Worm (Caenorhabditis elegans) whole organism, L4 larva: ENCODE measurements around the gene C47E8.3.

Experiments used
- D1046.2 ChIP-seq: fragments of 200-800 bp; sonication (Bioruptor generic); IDR thresholded peaks from 2 replicates; pipeline ENCODE4 v1.3.6; 2022; ENCODE audit warnings: missing genetic modification characterization, missing compliant biosample characterization
- F10B5.3 ChIP-seq: sonication (generic microtip); optimal IDR thresholded peaks from 2 replicates; lab custom pipeline; 2016; ENCODE audit warnings: mild to moderate bottlenecking, missing genetic modification characterization, missing compliant biosample characterization
- F37D6.2 ChIP-seq: sonication (generic microtip); optimal IDR thresholded peaks from 2 replicates; lab custom pipeline; 2016; ENCODE audit warnings: mild to moderate bottlenecking, missing genetic modification characterization, missing compliant biosample characterization
- Y75B8A.6 ChIP-seq: fragments of 200-800 bp; sonication (Bioruptor generic); IDR thresholded peaks from 2 replicates; pipeline ENCODE4 v1.3.6; 2022; ENCODE audit warnings: missing genetic modification reagents, missing genetic modification characterization, missing compliant biosample characterization
- ZK546.5 ChIP-seq, 2 experiments: sonication (generic microtip); optimal IDR thresholded peaks; 2 replicates each; lab custom pipeline; 2017; ENCODE audit warnings: missing biosample characterization in 2 of 2, missing genetic modification characterization in 2 of 2
- aha-1 ChIP-seq: fragments of 150-350 bp; peaks from one replicate; lab custom pipeline; 2014; ENCODE audit warnings: missing biosample characterization, missing genetic modification characterization
- aly-2 ChIP-seq: sonication (generic microtip); optimal IDR thresholded peaks from 2 replicates; lab custom pipeline; 2018; ENCODE audit warnings: missing biosample characterization, missing genetic modification characterization
- arid-1 ChIP-seq: fragments of 200-800 bp; sonication (Bioruptor generic); conservative IDR thresholded peaks from 2 replicates; pipeline ENCODE4 v1.3.6; 2022; ENCODE audit warnings: missing genetic modification reagents, missing genetic modification characterization, missing compliant biosample characterization
- ceh-28 ChIP-seq: fragments of 150-350 bp; optimal IDR thresholded peaks from 2 replicates; lab custom pipeline; 2014; ENCODE audit warnings: missing biosample characterization, missing genetic modification reagents, missing genetic modification characterization
- ceh-32 ChIP-seq: sonication (generic microtip); optimal IDR thresholded peaks from 2 replicates; lab custom pipeline; 2016; ENCODE audit warnings: mild to moderate bottlenecking, missing genetic modification characterization, missing compliant biosample characterization; ENCODE audit not compliant: poor library complexity
- ctbp-1 ChIP-seq: fragments of 200-800 bp; sonication (Bioruptor generic); IDR thresholded peaks from 2 replicates; pipeline ENCODE4 v1.3.6; 2022; ENCODE audit warnings: missing genetic modification reagents, missing genetic modification characterization, missing compliant biosample characterization
- daf-12 ChIP-seq: fragments of 150-350 bp; optimal IDR thresholded peaks from 2 replicates; lab custom pipeline; 2014; ENCODE audit warnings: missing biosample characterization, missing genetic modification reagents, missing genetic modification characterization
- daf-19 ChIP-seq: fragments of 200-800 bp; sonication (Bioruptor generic); conservative IDR thresholded peaks from 2 replicates; pipeline ENCODE4 v1.3.6; 2022; ENCODE audit warnings: missing genetic modification characterization, missing compliant biosample characterization
- dmd-6 ChIP-seq: fragments of 200-800 bp; sonication (Bioruptor generic); IDR thresholded peaks from 2 replicates; pipeline ENCODE4 v1.3.6; 2022; ENCODE audit warnings: missing genetic modification reagents, missing genetic modification characterization, missing compliant biosample characterization
- dmd-8 ChIP-seq: fragments of 200-800 bp; sonication (Bioruptor generic); IDR thresholded peaks from 2 replicates; pipeline ENCODE4 v1.3.6; 2022; ENCODE audit warnings: missing genetic modification characterization, missing compliant biosample characterization
- fkh-10 ChIP-seq: fragments of 150-350 bp; optimal IDR thresholded peaks from 2 replicates; lab custom pipeline; 2014; ENCODE audit warnings: missing biosample characterization, missing genetic modification reagents, missing genetic modification characterization
- gei-8 ChIP-seq: fragments of 200-800 bp; sonication (Bioruptor generic); optimal IDR thresholded peaks from 2 replicates; lab custom pipeline; 2018; ENCODE audit warnings: mild to moderate bottlenecking, missing genetic modification characterization, missing compliant biosample characterization
- hlh-11 ChIP-seq: fragments of 200-800 bp; sonication (Bioruptor generic); optimal IDR thresholded peaks from 2 replicates; lab custom pipeline; 2018; ENCODE audit warnings: mild to moderate bottlenecking, missing genetic modification characterization, missing compliant biosample characterization
- hlh-30 ChIP-seq: sonication (generic microtip); optimal IDR thresholded peaks from 2 replicates; lab custom pipeline; 2017; ENCODE audit warnings: antibody characterized with exemption, mild to moderate bottlenecking, missing genetic modification characterization, missing compliant biosample characterization; ENCODE audit not compliant: insufficient read depth
- hmg-1.1 ChIP-seq: fragments of 200-800 bp; sonication (Bioruptor generic); IDR thresholded peaks from 2 replicates; pipeline ENCODE4 v1.3.6; 2022; ENCODE audit warnings: missing genetic modification reagents, missing genetic modification characterization, missing compliant biosample characterization
- lin-29 ChIP-seq: fragments of 200-800 bp; sonication (Bioruptor generic); IDR thresholded peaks from 2 replicates; pipeline ENCODE4 v1.3.6; 2022; ENCODE audit warnings: missing genetic modification reagents, missing genetic modification characterization, missing compliant biosample characterization
- lin-39 ChIP-seq: fragments of 150-350 bp; optimal IDR thresholded peaks from 2 replicates; lab custom pipeline; 2014; ENCODE audit warnings: missing biosample characterization, missing genetic modification reagents, missing genetic modification characterization
- lsy-2 ChIP-seq, 2 experiments: fragments of 150-350 bp in 1 of 2; sonication (generic microtip) in 1 of 2; optimal IDR thresholded peaks; 2 replicates each; lab custom pipeline; 2014 to 2017; ENCODE audit warnings: missing biosample characterization in 2 of 2, missing genetic modification characterization in 2 of 2
- madf-9 ChIP-seq: fragments of 200-800 bp; sonication (Bioruptor generic); conservative IDR thresholded peaks from 2 replicates; pipeline ENCODE4 v1.3.6; 2022; ENCODE audit warnings: missing genetic modification reagents, missing genetic modification characterization, missing compliant biosample characterization
- mdl-1 ChIP-seq, 2 experiments: fragments of 150-350 bp in 1 of 2; sonication (generic microtip) in 1 of 2; optimal IDR thresholded peaks; 2 replicates each; lab custom pipeline; 2014 to 2017; ENCODE audit warnings: missing biosample characterization in 2 of 2, missing genetic modification characterization in 2 of 2
- mes-2 ChIP-seq: sonication (generic microtip); optimal IDR thresholded peaks from 2 replicates; lab custom pipeline; 2016; ENCODE audit warnings: missing genotype, mild to moderate bottlenecking, missing genetic modification characterization, missing compliant biosample characterization; ENCODE audit not compliant: poor library complexity, severe bottlenecking
- mxl-3 ChIP-seq: fragments of 200-800 bp; sonication (Bioruptor generic); optimal IDR thresholded peaks from 2 replicates; lab custom pipeline; 2018; ENCODE audit warnings: mild to moderate bottlenecking, missing genetic modification characterization, missing compliant biosample characterization
- nhr-102 ChIP-seq: sonication (generic microtip); optimal IDR thresholded peaks from 2 replicates; lab custom pipeline; 2016; ENCODE audit warnings: mild to moderate bottlenecking, missing genetic modification characterization, moderate library complexity, missing compliant biosample characterization
- nhr-111 ChIP-seq: fragments of 200-800 bp; sonication (Bioruptor generic); optimal IDR thresholded peaks from 2 replicates; lab custom pipeline; 2018; ENCODE audit warnings: mild to moderate bottlenecking, missing genetic modification characterization, missing compliant biosample characterization
- nhr-28 ChIP-seq: fragments of 150-350 bp; optimal IDR thresholded peaks from 2 replicates; lab custom pipeline; 2014; ENCODE audit warnings: missing biosample characterization, missing genetic modification characterization
- nhr-42 ChIP-seq: fragments of 200-800 bp; sonication (Bioruptor generic); IDR thresholded peaks from 2 replicates; pipeline ENCODE4 v1.3.6; 2022; ENCODE audit warnings: missing genetic modification characterization, missing compliant biosample characterization
- nhr-48 ChIP-seq: sonication (generic microtip); optimal IDR thresholded peaks from 2 replicates; lab custom pipeline; 2016; ENCODE audit warnings: mild to moderate bottlenecking, missing genetic modification characterization, missing compliant biosample characterization
- nhr-77 ChIP-seq: fragments of 150-350 bp; optimal IDR thresholded peaks from 2 replicates; lab custom pipeline; 2014; ENCODE audit warnings: missing biosample characterization, missing genetic modification characterization
- rbr-2 ChIP-seq: sonication (generic microtip); optimal IDR thresholded peaks from 2 replicates; lab custom pipeline; 2016; ENCODE audit warnings: missing genotype, missing genetic modification characterization, missing compliant biosample characterization
- sdz-12 ChIP-seq: fragments of 200-800 bp; sonication (Bioruptor generic); optimal IDR thresholded peaks from 2 replicates; lab custom pipeline; 2018; ENCODE audit warnings: mild to moderate bottlenecking, missing genetic modification characterization, missing compliant biosample characterization
- set-16 ChIP-seq: fragments of 200-800 bp; sonication (Bioruptor generic); IDR thresholded peaks from 2 replicates; pipeline ENCODE4 v1.3.6; 2022; ENCODE audit warnings: missing genetic modification reagents, missing genetic modification characterization, missing compliant biosample characterization
- snpc-1.2 ChIP-seq: fragments of 200-800 bp; sonication (Bioruptor generic); IDR thresholded peaks from 2 replicates; pipeline ENCODE4 v1.3.6; 2022; ENCODE audit warnings: missing genetic modification reagents, missing genetic modification characterization, missing compliant biosample characterization
- snpc-4 ChIP-seq: fragments of 150-350 bp; optimal IDR thresholded peaks from 2 replicates; lab custom pipeline; 2014; ENCODE audit warnings: missing biosample characterization, missing genetic modification characterization
- tra-1 ChIP-seq: fragments of 200-800 bp; sonication (Bioruptor generic); IDR thresholded peaks from 2 replicates; pipeline ENCODE4 v1.3.6; 2022; ENCODE audit warnings: missing genetic modification reagents, missing genetic modification characterization, missing compliant biosample characterization
- unc-130 ChIP-seq: sonication (generic microtip); optimal IDR thresholded peaks from 2 replicates; lab custom pipeline; 2016; ENCODE audit warnings: missing genetic modification reagents, missing genetic modification characterization, missing compliant biosample characterization
- unc-39 ChIP-seq: sonication (generic microtip); optimal IDR thresholded peaks from 2 replicates; lab custom pipeline; 2017; ENCODE audit warnings: missing biosample characterization, missing genetic modification characterization
- unc-62 ChIP-seq, 3 experiments: fragments of 150-350 bp in 1 of 3; sonication (generic microtip); optimal IDR thresholded peaks in 2 of 3; peaks in 1 of 3; 1 replicate in 1 of 3; 2 replicates in 2 of 3; lab custom pipeline; 2014 to 2017; ENCODE audit warnings: missing biosample characterization in 3 of 3, missing genetic modification characterization in 3 of 3, missing genetic modification reagents in 3 of 3, missing genotype in 1 of 3
- vab-7 ChIP-seq: fragments of 200-800 bp; sonication (Bioruptor generic); IDR thresholded peaks from 2 replicates; pipeline ENCODE4 v1.3.6; 2022; ENCODE audit warnings: missing genetic modification reagents, missing genetic modification characterization, missing compliant biosample characterization
- zip-11 ChIP-seq: fragments of 200-800 bp; sonication (Bioruptor generic); IDR thresholded peaks from 2 replicates; pipeline ENCODE4 v1.3.6; 2022; ENCODE audit warnings: missing genetic modification characterization, missing compliant biosample characterization
- zip-2 ChIP-seq: fragments of 150-350 bp; optimal IDR thresholded peaks from 2 replicates; lab custom pipeline; 2014; ENCODE audit warnings: missing biosample characterization, missing genetic modification characterization

The C47E8.3 gene

DNA sequence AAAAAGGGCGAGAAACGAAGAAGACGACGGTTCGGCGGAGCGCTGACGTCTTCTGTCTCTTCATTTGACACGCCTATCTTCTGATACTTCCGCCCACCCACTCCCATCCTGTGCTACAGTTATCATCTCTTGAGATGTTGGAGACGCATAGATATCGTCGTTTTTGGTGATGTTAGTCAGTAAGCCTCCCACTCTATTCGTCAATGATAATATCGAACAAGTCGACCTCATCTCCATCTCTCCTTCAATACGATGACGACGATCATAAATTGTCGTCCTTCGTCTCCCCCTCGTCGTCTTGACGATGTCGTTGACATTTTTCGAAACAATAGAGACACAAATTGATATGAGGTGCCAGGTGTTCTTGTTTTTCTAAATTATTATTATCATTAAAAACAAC is 22.0 kb upstream of the C47E8.3 start, which contains the start of gene slc-25A29:
slc-25A29 (minus strand) TSS at position 45 of the 400 bp plus-strand sequence.
- no peak for TF ChIP-seq snpc-1.2
- TF ChIP-seq D1046.2 (GFP tag; lab: Robert Waterston, UW): no peak
- peak; percentile 36 for TF ChIP-seq mxl-3
- peak; percentile 19 for TF ChIP-seq nhr-28 (tag; lab: Kevin White, UChicago)
- TF ChIP-seq hmg-1.1: no peak
- no peak for TF ChIP-seq madf-9 (GFP tag; lab: Robert Waterston, UW)
- no peak for TF ChIP-seq zip-11 (GFP tag; lab: Robert Waterston, UW)
- TF ChIP-seq tra-1: no peak
- TF ChIP-seq arid-1: no peak
- no peak for TF ChIP-seq mes-2 (tag; lab: Kevin White, UChicago)
- TF ChIP-seq hlh-30 (tag; lab: Kevin White, UChicago): peak; percentile 3
- no peak for TF ChIP-seq rbr-2 (tag; lab: Kevin White, UChicago)
- no peak for TF ChIP-seq nhr-42 (GFP tag; lab: Robert Waterston, UW)
- no peak for TF ChIP-seq aly-2 (tag; lab: Kevin White, UChicago)
- no peak for TF ChIP-seq ZK546.5 (tag; optimal IDR thresholded peaks at IDR 0.05; lab: Kevin White, UChicago)
- TF ChIP-seq nhr-111 (GFP tag; lab: Kevin White, UChicago): no peak
- TF ChIP-seq mdl-1 (tag; optimal IDR thresholded peaks at IDR 0.05; lab: Kevin White, UChicago): peak in 1 of 2 experiments; percentile 4
- no peak for TF ChIP-seq fkh-10
- TF ChIP-seq hlh-11: peak; percentile 25
- no peak for TF ChIP-seq nhr-48 (tag; lab: Kevin White, UChicago)
- TF ChIP-seq set-16 (GFP tag; lab: Robert Waterston, UW): no peak
- no peak for TF ChIP-seq sdz-12 (GFP tag; lab: Kevin White, UChicago)
- TF ChIP-seq, all 104 proteins: peak for 5

DNA sequence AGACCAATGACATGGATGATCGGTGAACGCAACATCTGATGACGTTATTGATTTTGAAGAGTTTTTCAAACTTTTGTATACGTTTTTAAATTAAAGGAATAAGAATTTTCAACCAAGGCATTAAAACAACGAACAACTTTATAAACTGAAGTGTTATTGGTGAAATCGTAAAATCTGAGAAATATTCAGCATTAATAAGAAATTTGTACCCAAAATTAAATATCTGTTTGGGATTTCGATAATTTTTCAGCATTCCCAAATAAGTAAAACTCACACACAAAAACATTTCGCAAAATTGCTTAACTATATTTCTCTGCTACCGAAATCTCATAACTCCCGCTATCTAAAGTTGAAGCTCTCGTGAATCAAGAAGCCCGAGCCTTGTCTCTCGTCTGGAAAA is 20.5 kb upstream of the C47E8.3 start:
- TF ChIP-seq mxl-3 (no peak), ceh-28 (tag; lab: Kevin White, UChicago) (no peak), daf-19 (GFP tag; lab: Robert Waterston, UW) (no peak), unc-62 (GFP tag; optimal IDR thresholded peaks at IDR 0.05 in 1 of 2; lab: Kevin White, UChicago) (peak in 1 of 2 experiments; percentile 90), unc-62 (tag; optimal IDR thresholded peaks at IDR 0.05; lab: Kevin White, UChicago) (no peak)
- TF ChIP-seq, all 104 proteins: peak for 1

DNA sequence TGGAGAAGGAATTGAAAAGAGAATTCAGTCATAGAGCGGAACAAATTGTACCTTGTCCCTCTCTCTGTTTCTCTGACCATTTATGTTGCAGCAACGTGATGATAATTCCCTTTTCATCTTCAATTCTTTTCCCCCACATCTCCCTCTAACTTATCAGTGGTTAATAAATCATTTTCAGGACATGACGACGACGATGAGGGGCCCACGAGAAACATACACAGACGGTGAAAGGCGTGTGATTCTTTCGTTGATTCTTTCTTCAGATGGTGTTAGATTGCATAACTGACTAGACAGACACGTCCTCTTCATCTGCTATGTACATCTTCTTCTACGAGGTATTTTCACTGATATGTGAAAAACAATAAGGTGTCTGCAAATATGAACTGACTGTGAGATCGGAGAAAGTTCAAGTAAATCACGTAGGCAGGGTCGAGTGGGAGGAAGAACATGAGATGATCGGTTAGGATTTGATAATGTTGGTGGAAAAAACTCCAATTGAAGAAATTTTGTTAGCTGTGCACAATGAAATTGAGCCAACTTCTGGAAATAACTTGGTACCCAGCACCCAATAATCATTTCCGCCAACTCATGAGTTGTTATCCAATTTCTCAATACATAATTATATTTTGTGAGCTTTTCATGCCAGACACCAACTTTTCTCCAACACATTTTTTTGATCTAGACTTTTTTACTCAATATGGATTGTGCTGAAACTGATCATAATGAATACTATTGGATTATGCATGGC is 19.3 kb upstream of the C47E8.3 start, which contains the start of gene srh-17:
srh-17 (plus strand) TSS at position 698 of the 748 bp plus-strand sequence.
- TF ChIP-seq nhr-48 (tag; lab: Kevin White, UChicago) (peak; percentile 90), snpc-4 (tag; lab: Kevin White, UChicago) (no peak), ceh-32 (tag; lab: Kevin White, UChicago) (no peak), zip-2 (no peak), ZK546.5 (tag; optimal IDR thresholded peaks at IDR 0.05; lab: Kevin White, UChicago) (no peak), hmg-1.1 (no peak), daf-12 (tag; lab: Kevin White, UChicago) (no peak), F10B5.3 (tag; lab: Kevin White, UChicago) (no peak), nhr-102 (tag; lab: Kevin White, UChicago) (no peak), vab-7 (GFP tag; lab: Robert Waterston, UW) (no peak), arid-1 (no peak), lsy-2 (tag; optimal IDR thresholded peaks at IDR 0.05; lab: Kevin White, UChicago) (no peak), aha-1 (tag; lab: Kevin White, UChicago) (peak; percentile 92), unc-130 (GFP tag; lab: Kevin White, UChicago) (no peak), lin-39 (tag; lab: Kevin White, UChicago) (no peak), daf-19 (GFP tag; lab: Robert Waterston, UW) (no peak), nhr-77 (tag; lab: Kevin White, UChicago) (no peak), unc-62 (GFP tag; optimal IDR thresholded peaks at IDR 0.05 in 1 of 2; lab: Kevin White, UChicago) (peak in 1 of 2 experiments; percentile 72), unc-62 (tag; optimal IDR thresholded peaks at IDR 0.05; lab: Kevin White, UChicago) (no peak), ceh-28 (tag; lab: Kevin White, UChicago) (no peak), mdl-1 (tag; optimal IDR thresholded peaks at IDR 0.05; lab: Kevin White, UChicago) (peak; percentile 83 to 87), Y75B8A.6 (no peak), mxl-3 (peak; percentile 93), gei-8 (GFP tag; lab: Kevin White, UChicago) (no peak), dmd-8 (GFP tag; lab: Robert Waterston, UW) (no peak), lin-29 (GFP tag; lab: Robert Waterston, UW) (no peak), ctbp-1 (GFP tag; lab: Robert Waterston, UW) (no peak), F37D6.2 (tag; lab: Kevin White, UChicago) (no peak), unc-39 (tag; lab: Kevin White, UChicago) (no peak), dmd-6 (GFP tag; lab: Robert Waterston, UW) (peak; percentile 49)
